Fruit fly (Drosophila melanogaster): ENCODE results near the gene CG32176.

The CG32176 gene

dm6 chr3L:17461369-17462012, 27.8 kb downstream of the CG32176 start:
- TF ChIP-seq Jra (GFP tag; optimal IDR thresholded peaks at IDR 0.05) (no peak), Dfd (GFP tag; optimal IDR thresholded peaks at IDR 0.05) (no peak), CG32264 (GFP tag; optimal IDR thresholded peaks at IDR 0.05) (no peak), fru (GFP tag; optimal IDR thresholded peaks at IDR 0.05) (no peak), Hnf4 (GFP tag; optimal IDR thresholded peaks at IDR 0.05) (no peak), rgr (GFP tag; optimal IDR thresholded peaks at IDR 0.05) (no peak), Vsx2 (GFP tag; optimal IDR thresholded peaks at IDR 0.05; ENCODE audit: partially characterized antibody) (no peak), dl (GFP tag; optimal IDR thresholded peaks at IDR 0.05; ENCODE audit: insufficient read depth in 1 of 2, partially characterized antibody in 2 of 2) (no peak), Dif (GFP tag; optimal IDR thresholded peaks at IDR 0.05; ENCODE audit: partially characterized antibody) (no peak), Hr83 (GFP tag; optimal IDR thresholded peaks at IDR 0.05; ENCODE audit: poor library complexity, severe bottlenecking) (no peak), pan (optimal IDR thresholded peaks at IDR 0.05) (no peak), foxo (GFP tag; optimal IDR thresholded peaks at IDR 0.05) (no peak), Myc (optimal IDR thresholded peaks at IDR 0.05) (no peak), br (GFP tag; optimal IDR thresholded peaks at IDR 0.05) (no peak), Hr78 (GFP tag; optimal IDR thresholded peaks at IDR 0.05) (no peak), GATAd (GFP tag; optimal IDR thresholded peaks at IDR 0.05) (no peak), ey (GFP tag; optimal IDR thresholded peaks at IDR 0.05) (no peak), tai (GFP tag; optimal IDR thresholded peaks at IDR 0.05) (no peak), Mio (GFP tag; optimal IDR thresholded peaks at IDR 0.05) (no peak), Sp1 (GFP tag; optimal IDR thresholded peaks at IDR 0.05) (no peak)

dm6 chr3L:17462474-17462873, 28.8 kb downstream of the CG32176 start:
- TF ChIP-seq br (GFP tag; optimal IDR thresholded peaks at IDR 0.05): no peak
- no peak for TF ChIP-seq ey (GFP tag; optimal IDR thresholded peaks at IDR 0.05)
- TF ChIP-seq HLH106 (tag; optimal IDR thresholded peaks at IDR 0.05): no peak
- TF ChIP-seq sv (GFP tag; optimal IDR thresholded peaks at IDR 0.05): no peak
- no peak for TF ChIP-seq Jra (GFP tag; optimal IDR thresholded peaks at IDR 0.05)
- TF ChIP-seq lola (GFP tag; optimal IDR thresholded peaks at IDR 0.05): no peak
- no peak for TF ChIP-seq dl (GFP tag; optimal IDR thresholded peaks at IDR 0.05; ENCODE audit: insufficient read depth in 1 of 2, partially characterized antibody in 2 of 2)
- no peak for TF ChIP-seq brk (GFP tag; optimal IDR thresholded peaks at IDR 0.05)
- no peak for TF ChIP-seq Dif (GFP tag; optimal IDR thresholded peaks at IDR 0.05; ENCODE audit: partially characterized antibody)
- no peak for TF ChIP-seq h (GFP tag; optimal IDR thresholded peaks at IDR 0.05)
- TF ChIP-seq N (GFP tag; optimal IDR thresholded peaks at IDR 0.05): no peak
- no peak for TF ChIP-seq dsf (GFP tag; optimal IDR thresholded peaks at IDR 0.05; ENCODE audit: borderline replicate concordance)
- no peak for TF ChIP-seq psq (GFP tag; optimal IDR thresholded peaks at IDR 0.05)
- TF ChIP-seq CG32264 (GFP tag; optimal IDR thresholded peaks at IDR 0.05): no peak

dm6 chr3L:17465804-17466203, 32.1 kb downstream of the CG32176 start, which contains the start of gene QIL1:
TSS of gene QIL1 (plus strand) at chr3L:17465945.
- no peak for TF ChIP-seq pan (optimal IDR thresholded peaks at IDR 0.05)
- TF ChIP-seq sage (GFP tag; optimal IDR thresholded peaks at IDR 0.05): no peak
- no peak for TF ChIP-seq Jra (GFP tag; optimal IDR thresholded peaks at IDR 0.05)
- TF ChIP-seq Sp1 (GFP tag; optimal IDR thresholded peaks at IDR 0.05): no peak
- TF ChIP-seq br (GFP tag; optimal IDR thresholded peaks at IDR 0.05): no peak
- no peak for TF ChIP-seq GATAd (GFP tag; optimal IDR thresholded peaks at IDR 0.05)
- no peak for TF ChIP-seq psq (GFP tag; optimal IDR thresholded peaks at IDR 0.05)
- TF ChIP-seq dl (GFP tag; optimal IDR thresholded peaks at IDR 0.05; ENCODE audit: insufficient read depth in 1 of 2, partially characterized antibody in 2 of 2): no peak
- TF ChIP-seq usp (GFP tag; optimal IDR thresholded peaks at IDR 0.05): no peak
- TF ChIP-seq jim (GFP tag; optimal IDR thresholded peaks at IDR 0.05): no peak
- no peak for TF ChIP-seq Mio (GFP tag; optimal IDR thresholded peaks at IDR 0.05)
- TF ChIP-seq Hr83 (GFP tag; optimal IDR thresholded peaks at IDR 0.05; ENCODE audit: poor library complexity, severe bottlenecking): no peak
- TF ChIP-seq rgr (GFP tag; optimal IDR thresholded peaks at IDR 0.05): no peak
- no peak for TF ChIP-seq CG32264 (GFP tag; optimal IDR thresholded peaks at IDR 0.05)
- TF ChIP-seq tai (GFP tag; optimal IDR thresholded peaks at IDR 0.05): no peak
- TF ChIP-seq h (GFP tag; optimal IDR thresholded peaks at IDR 0.05): no peak

- TF ChIP-seq h (GFP tag; optimal IDR thresholded peaks at IDR 0.05) (no peak), dmrt93B (GFP tag; optimal IDR thresholded peaks at IDR 0.05) (no peak), foxo (GFP tag; optimal IDR thresholded peaks at IDR 0.05) (no peak), br (GFP tag; optimal IDR thresholded peaks at IDR 0.05) (no peak), Mio (GFP tag; optimal IDR thresholded peaks at IDR 0.05) (no peak), ey (GFP tag; optimal IDR thresholded peaks at IDR 0.05) (no peak), Sp1 (GFP tag; optimal IDR thresholded peaks at IDR 0.05) (no peak)
Observed at dm6 chr3L:17470110-17470509, 36.4 kb downstream of the CG32176 start, which contains the start of gene SecCl. TSS of gene SecCl (plus strand) at chr3L:17470127.

Data from whole organism, wandering third instar larva.